Worm (Caenorhabditis elegans): Measurements from ENCODE around the gene tsct-1.

DNA sequence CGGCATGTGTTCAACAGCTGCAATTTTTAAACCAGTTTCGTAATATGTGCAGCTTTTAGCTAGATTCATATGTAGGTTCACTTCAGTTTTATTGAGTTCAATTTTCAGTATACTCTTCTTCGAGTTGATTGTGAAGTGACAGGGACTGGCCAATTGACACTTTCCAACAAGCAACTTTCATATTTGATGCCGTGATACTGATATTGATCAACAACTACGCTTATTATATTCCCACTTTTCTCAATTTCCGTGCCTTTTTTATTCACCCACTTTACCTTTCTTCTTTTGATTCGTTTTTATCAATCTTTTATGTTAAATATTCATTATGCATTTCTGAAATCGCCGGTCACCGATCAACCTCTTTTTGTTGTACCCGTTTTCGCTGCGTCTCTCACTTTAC lies 50.2 kb downstream of the tsct-1 start:
- TF ChIP-seq W03F9.2 (tag; optimal IDR thresholded peaks at IDR 0.05) (no peak), him-1 (tag; optimal IDR thresholded peaks at IDR 0.05) (no peak)

All from whole organism, L4/young adult.